Worm (Caenorhabditis elegans): Measurements from ENCODE around the gene Y57G11B.6.

DNA sequence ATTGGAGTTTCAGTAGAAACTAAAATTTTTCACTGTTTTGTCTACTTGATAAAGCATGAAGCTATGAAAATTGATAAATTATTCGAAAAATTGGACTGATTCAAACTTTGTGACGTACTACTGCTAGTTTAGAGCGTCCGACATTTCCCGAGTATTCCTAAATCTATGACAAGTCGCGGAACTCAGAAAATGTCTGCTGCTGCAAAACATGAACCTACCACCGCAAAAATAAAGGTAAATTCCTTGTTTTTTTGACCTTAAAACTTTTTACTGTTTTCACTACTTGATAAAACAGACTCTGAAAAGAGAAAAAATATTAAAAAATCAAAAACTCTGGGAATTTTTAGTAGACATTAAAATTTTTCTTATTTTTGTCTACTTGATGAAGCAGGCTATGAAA lies 32.1 kb upstream of the Y57G11B.6 start:
- TF ChIP-seq dao-5 (tag; optimal IDR thresholded peaks at IDR 0.05) = no peak
- TF ChIP-seq him-1 (tag; optimal IDR thresholded peaks at IDR 0.05) = no peak
